Worm (Caenorhabditis elegans): ENCODE data around the gene C40H1.9.

Gene C40H1.9

DNA sequence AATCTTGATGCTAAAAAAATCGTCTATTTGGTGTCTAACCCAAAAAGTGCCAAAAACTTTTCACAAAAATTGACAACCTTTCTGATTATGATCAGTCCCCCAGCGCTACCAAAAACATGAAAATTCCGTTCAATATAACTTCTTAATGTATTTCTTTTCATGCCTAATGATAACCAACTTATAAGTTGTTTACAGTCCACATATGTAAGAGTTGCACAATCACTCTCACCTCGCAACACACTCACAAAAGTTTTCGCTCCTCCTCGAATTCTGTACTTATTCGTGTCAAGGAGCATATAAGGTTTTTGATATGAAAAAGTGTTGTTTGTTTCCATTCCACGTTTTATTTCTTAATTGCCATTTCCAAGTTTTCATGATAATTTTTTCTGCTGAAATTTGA, 31.2 kb upstream of the C40H1.9 start:
- TF ChIP-seq pqm-1 (tag; optimal IDR thresholded peaks at IDR 0.05), result peak; percentile 53
- no peak for TF ChIP-seq pha-4 (GFP tag; IDR thresholded peaks at IDR 0.05)
- TF ChIP-seq pha-4 (tag; optimal IDR thresholded peaks at IDR 0.05), result no peak
- TF ChIP-seq dmd-6 (GFP tag; IDR thresholded peaks at IDR 0.05), result 0 out of 2 replicates have a peak, but pooled peaks have one; percentile 9
- no peak for TF ChIP-seq mdt-29 (GFP tag; IDR thresholded peaks at IDR 0.05)
- TF ChIP-seq aly-2 (tag; optimal IDR thresholded peaks at IDR 0.05), result no peak
- TF ChIP-seq daf-16 (GFP tag; optimal IDR thresholded peaks at IDR 0.05), result no peak
- peak; percentile 92 for TF ChIP-seq daf-16 (tag; optimal IDR thresholded peaks at IDR 0.05)

DNA sequence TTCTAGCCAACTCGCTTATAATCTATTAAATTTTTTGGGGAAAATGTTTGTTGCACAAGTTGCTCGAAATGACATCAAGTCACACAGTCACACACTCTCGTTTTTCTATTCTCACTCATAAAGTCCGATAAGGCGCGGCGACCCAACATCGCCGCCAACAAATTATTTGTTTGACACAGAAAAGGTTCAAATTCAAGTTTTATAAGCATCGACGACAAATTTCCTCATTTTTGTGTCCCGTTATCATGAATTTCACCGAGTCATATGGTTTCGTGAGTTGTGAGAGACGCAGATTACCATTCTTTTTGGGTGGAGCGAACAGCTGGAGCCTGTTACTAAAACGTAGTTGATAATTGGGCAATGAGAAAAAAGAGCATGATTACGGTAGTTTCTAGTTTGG, 29.9 kb upstream of the C40H1.9 start:
- TF ChIP-seq Y75B8A.6 (GFP tag; IDR thresholded peaks at IDR 0.05), result no peak
- no peak for TF ChIP-seq cey-2 (tag; optimal IDR thresholded peaks at IDR 0.05; ENCODE audit: borderline replicate concordance, insufficient read depth)
- TF ChIP-seq T20F7.1 (GFP tag; optimal IDR thresholded peaks at IDR 0.05), result peak; percentile 10
- TF ChIP-seq hmg-1.1 (GFP tag; IDR thresholded peaks at IDR 0.05), result no peak
- TF ChIP-seq aha-1 (tag), result no peak
- TF ChIP-seq dmd-8 (GFP tag; IDR thresholded peaks at IDR 0.05), result no peak
- peak; percentile 94 for TF ChIP-seq hlh-11 (tag; optimal IDR thresholded peaks at IDR 0.05)
- no peak for TF ChIP-seq daf-8 (GFP tag; IDR thresholded peaks at IDR 0.05)
- no peak for TF ChIP-seq fkh-10 (GFP tag; optimal IDR thresholded peaks at IDR 0.05)
- TF ChIP-seq nhr-77 (tag; optimal IDR thresholded peaks at IDR 0.05), result peak; percentile 63
- TF ChIP-seq nhr-102 (tag; optimal IDR thresholded peaks at IDR 0.05), result peak; percentile 47
- TF ChIP-seq nhr-28 (tag; optimal IDR thresholded peaks at IDR 0.05), result peak; percentile 88
- no peak for TF ChIP-seq ceh-32 (tag; optimal IDR thresholded peaks at IDR 0.05; ENCODE audit: poor library complexity)
- TF ChIP-seq pqm-1 (tag; optimal IDR thresholded peaks at IDR 0.05), result peak; percentile 94
- peak in 1 of 2 experiments; percentile 7 for TF ChIP-seq mdl-1 (tag; optimal IDR thresholded peaks at IDR 0.05)
- TF ChIP-seq dve-1 (tag; optimal IDR thresholded peaks at IDR 0.05; ENCODE audit: insufficient read depth), result peak; percentile 76
- TF ChIP-seq dmd-6 (GFP tag; IDR thresholded peaks at IDR 0.05), result peak; percentile 95
- peak; percentile 5 for TF ChIP-seq mxl-3 (GFP tag; optimal IDR thresholded peaks at IDR 0.05)
- peak; percentile 59; the same call in 1 of the 2 replicates for TF ChIP-seq php-3 (GFP tag; IDR thresholded peaks at IDR 0.05)
- peak; percentile 46 for TF ChIP-seq hlh-30 (tag; optimal IDR thresholded peaks at IDR 0.05; ENCODE audit: insufficient read depth)
- no peak for TF ChIP-seq zfp-2 (tag; optimal IDR thresholded peaks at IDR 0.05)
- peak; percentile 32 for TF ChIP-seq nhr-48 (tag; optimal IDR thresholded peaks at IDR 0.05)
- no peak for TF ChIP-seq lin-15B (tag; optimal IDR thresholded peaks at IDR 0.05)
- no peak for TF ChIP-seq daf-16 (GFP tag; optimal IDR thresholded peaks at IDR 0.05)
- TF ChIP-seq daf-16 (tag; optimal IDR thresholded peaks at IDR 0.05), result peak; percentile 76
- TF ChIP-seq zag-1 (tag; optimal IDR thresholded peaks at IDR 0.05), result no peak
- TF ChIP-seq vab-7 (GFP tag; IDR thresholded peaks at IDR 0.05), result no peak
- no peak for TF ChIP-seq ceh-82 (tag; optimal IDR thresholded peaks at IDR 0.05)
- no peak for TF ChIP-seq dmd-9 (GFP tag; IDR thresholded peaks at IDR 0.05)
- no peak for TF ChIP-seq dpl-1 (GFP tag; optimal IDR thresholded peaks at IDR 0.05)
- TF ChIP-seq lin-1 (GFP tag; IDR thresholded peaks at IDR 0.05), result peak; percentile 37; the same call in 1 of the 2 replicates
- TF ChIP-seq lsy-2 (tag; optimal IDR thresholded peaks at IDR 0.05), result no peak
- TF ChIP-seq unc-62 (GFP tag; optimal IDR thresholded peaks at IDR 0.05 in 1 of 2), result peak in 1 of 2 experiments; percentile 94
- TF ChIP-seq unc-62 (tag; optimal IDR thresholded peaks at IDR 0.05), result no peak
- TF ChIP-seq ctbp-1 (GFP tag; IDR thresholded peaks at IDR 0.05), result no peak
- no peak for TF ChIP-seq mep-1 (tag; optimal IDR thresholded peaks at IDR 0.05)

DNA sequence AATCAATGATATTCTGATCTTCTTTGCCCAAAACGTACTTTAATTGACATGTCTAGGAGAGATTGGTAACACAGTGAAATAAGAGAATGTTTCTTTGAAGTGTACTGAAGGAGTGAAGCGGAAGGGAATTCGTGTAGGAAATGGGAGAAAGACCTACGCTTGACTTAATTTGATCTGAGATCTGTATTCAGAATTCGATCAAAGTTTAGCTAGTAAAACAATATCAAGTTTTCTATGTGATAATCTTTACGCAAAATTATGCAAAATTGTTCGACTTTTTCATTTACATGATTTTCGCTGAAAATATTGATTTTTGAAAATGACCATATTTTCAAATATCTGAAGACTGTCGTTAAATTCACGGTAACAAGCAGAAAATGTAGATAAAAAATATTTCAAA, 22.4 kb upstream of the C40H1.9 start, which contains the start of gene K01B6.4:
Gene K01B6.4 (minus strand): TSS at position 101 of the 400 bp plus-strand sequence.
- TF ChIP-seq daf-12 (tag; optimal IDR thresholded peaks at IDR 0.05) (no peak), aha-1 (tag) (peak; percentile 25)
